Worm (Caenorhabditis elegans) whole organism, midembryonic: Measurements from ENCODE around the gene alg-2.

Experiments used
- T22C8.4 ChIP-seq: fragments of 200-800 bp; sonication (Bioruptor generic); IDR thresholded peaks from 2 replicates; pipeline ENCODE4 v1.3.6; 2022; ENCODE audit warnings: missing genetic modification characterization, missing compliant biosample characterization
- cog-1 ChIP-seq: sonication (generic microtip); optimal IDR thresholded peaks from 2 replicates; lab custom pipeline; 2016; ENCODE audit warnings: missing genetic modification characterization, missing compliant biosample characterization
- flt-1 ChIP-seq: fragments of 200-800 bp; sonication (Bioruptor generic); IDR thresholded peaks from 2 replicates; pipeline ENCODE4 v1.3.6; 2022; ENCODE audit warnings: missing genetic modification characterization, missing compliant biosample characterization
- klf-2 ChIP-seq: fragments of 200-800 bp; sonication (Bioruptor generic); conservative IDR thresholded peaks from 2 replicates; pipeline ENCODE4 v1.3.6; 2022; ENCODE audit warnings: missing genetic modification reagents, missing genetic modification characterization, missing compliant biosample characterization
- med-1 ChIP-seq: sonication (generic microtip); optimal IDR thresholded peaks from 2 replicates; lab custom pipeline; 2017; ENCODE audit warnings: missing genetic modification characterization, mild to moderate bottlenecking, missing compliant biosample characterization, antibody characterized with exemption, missing genetic modification reagents; ENCODE audit not compliant: insufficient read depth
- ref-1 ChIP-seq: fragments of 200-800 bp; sonication (Bioruptor generic); conservative IDR thresholded peaks from 2 replicates; pipeline ENCODE4 v1.3.6; 2022; ENCODE audit warnings: missing genetic modification reagents, missing genetic modification characterization, missing compliant biosample characterization
- tab-1 ChIP-seq: fragments of 200-800 bp; sonication (Bioruptor generic); IDR thresholded peaks from 2 replicates; pipeline ENCODE4 v1.3.6; 2022; ENCODE audit warnings: missing genetic modification characterization, missing compliant biosample characterization
- ztf-23 ChIP-seq: fragments of 200-800 bp; sonication (Bioruptor generic); IDR thresholded peaks from 2 replicates; pipeline ENCODE4 v1.3.6; 2022; ENCODE audit warnings: missing genetic modification reagents, missing genetic modification characterization, missing compliant biosample characterization
- ztf-29 ChIP-seq: fragments of 200-800 bp; sonication (Bioruptor generic); IDR thresholded peaks from 2 replicates; pipeline ENCODE4 v1.3.6; 2022; ENCODE audit warnings: missing genetic modification reagents, missing genetic modification characterization, missing compliant biosample characterization

- TF ChIP-seq flt-1 (0 out of 2 replicates have a peak, but pooled peaks have one; percentile 15), med-1 (no peak), ztf-29 (GFP tag; lab: Robert Waterston, UW) (no peak), T22C8.4 (GFP tag; lab: Robert Waterston, UW) (peak; percentile 71; the same call in 1 of the 2 replicates), cog-1 (tag; lab: Kevin White, UChicago) (no peak), ztf-23 (GFP tag; lab: Robert Waterston, UW) (no peak), tab-1 (GFP tag; lab: Robert Waterston, UW) (0 out of 2 replicates have a peak, but pooled peaks have one; percentile 41), klf-2 (GFP tag; lab: Robert Waterston, UW) (no peak), ref-1 (GFP tag; lab: Robert Waterston, UW) (no peak)
These were observed at the start of gene alg-2 for ce11 chrII:872993-873787.
